Worm (Caenorhabditis elegans) whole organism, late embryonic: ENCODE data around the gene T12D8.5.
A peak's percentile ranks its signal among the peaks of the same experiment; 100 is the strongest.

ENCODE experiments used
- F13H6.1 ChIP-seq: sonication (generic microtip); optimal IDR thresholded peaks from 2 replicates; lab custom pipeline; 2016; ENCODE audit warnings: missing genetic modification characterization, missing compliant biosample characterization
- T23F11.4 ChIP-seq: fragments of 200-800 bp; sonication (Bioruptor generic); optimal IDR thresholded peaks from 2 replicates; lab custom pipeline; 2018; ENCODE audit warnings: mild to moderate bottlenecking, missing genetic modification characterization, missing compliant biosample characterization
- ceh-19 ChIP-seq: fragments of 200-800 bp; sonication (Bioruptor generic); optimal IDR thresholded peaks from 2 replicates; lab custom pipeline; 2018; ENCODE audit warnings: mild to moderate bottlenecking, missing genetic modification characterization, missing compliant biosample characterization
- ceh-48 ChIP-seq: sonication (generic microtip); optimal IDR thresholded peaks from 2 replicates; lab custom pipeline; 2016; ENCODE audit warnings: missing genetic modification characterization, inconsistent platforms, missing compliant biosample characterization
- ceh-6 ChIP-seq: fragments of 200-800 bp; sonication (Bioruptor generic); optimal IDR thresholded peaks from 2 replicates; lab custom pipeline; 2018; ENCODE audit warnings: mild to moderate bottlenecking, missing genetic modification characterization, missing compliant biosample characterization
- ceh-9 ChIP-seq: sonication (generic microtip); optimal IDR thresholded peaks from 2 replicates; lab custom pipeline; 2016; ENCODE audit warnings: mild to moderate bottlenecking, missing genetic modification characterization, inconsistent platforms, missing compliant biosample characterization
- dve-1 ChIP-seq: sonication (generic microtip); optimal IDR thresholded peaks from 2 replicates; lab custom pipeline; 2017; ENCODE audit warnings: antibody characterized with exemption, mild to moderate bottlenecking, missing genetic modification characterization, missing compliant biosample characterization
- elt-2 ChIP-seq: sonication (generic microtip); optimal IDR thresholded peaks from 2 replicates; lab custom pipeline; 2016; ENCODE audit warnings: missing genetic modification reagents, missing genetic modification characterization, missing compliant biosample characterization
- ets-4 ChIP-seq: sonication (generic microtip); optimal IDR thresholded peaks from 2 replicates; lab custom pipeline; 2016; ENCODE audit warnings: missing genetic modification characterization, missing compliant biosample characterization
- eyg-1 ChIP-seq: sonication (generic microtip); optimal IDR thresholded peaks from 2 replicates; lab custom pipeline; 2016; ENCODE audit warnings: missing genotype, missing genetic modification characterization, missing compliant biosample characterization
- fkh-10 ChIP-seq: fragments of 150-350 bp; optimal IDR thresholded peaks from 2 replicates; lab custom pipeline; 2014; ENCODE audit warnings: missing biosample characterization, missing genetic modification reagents, missing genetic modification characterization
- hlh-15 ChIP-seq: sonication (generic microtip); optimal IDR thresholded peaks from 2 replicates; lab custom pipeline; 2016; ENCODE audit warnings: missing genetic modification characterization, missing compliant biosample characterization
- hlh-8 ChIP-seq: sonication (generic microtip); optimal IDR thresholded peaks from 2 replicates; lab custom pipeline; 2016; ENCODE audit warnings: missing genotype, missing genetic modification characterization, missing compliant biosample characterization
- lim-6 ChIP-seq: sonication (generic microtip); optimal IDR thresholded peaks from 2 replicates; lab custom pipeline; 2016; ENCODE audit warnings: missing genetic modification characterization, missing compliant biosample characterization
- mec-3 ChIP-seq: sonication (generic microtip); optimal IDR thresholded peaks from 2 replicates; lab custom pipeline; 2016; ENCODE audit warnings: borderline replicate concordance, missing genetic modification characterization, missing compliant biosample characterization
- nfya-1 ChIP-seq: sonication (generic microtip); optimal IDR thresholded peaks from 2 replicates; lab custom pipeline; 2017; ENCODE audit warnings: missing genetic modification characterization, mild to moderate bottlenecking, missing compliant biosample characterization, antibody characterized with exemption, moderate library complexity
- nhr-11 ChIP-seq: fragments of 150-350 bp; optimal IDR thresholded peaks from 2 replicates; lab custom pipeline; 2014; ENCODE audit warnings: missing biosample characterization, missing genetic modification characterization
- nhr-232 ChIP-seq: sonication (generic microtip); optimal IDR thresholded peaks from 2 replicates; lab custom pipeline; 2016; ENCODE audit warnings: missing genetic modification characterization, missing compliant biosample characterization
- npax-4 ChIP-seq: sonication (generic microtip); optimal IDR thresholded peaks from 2 replicates; lab custom pipeline; 2016; ENCODE audit warnings: missing genetic modification characterization, missing compliant biosample characterization
- odd-2 ChIP-seq: sonication (generic microtip); optimal IDR thresholded peaks from 2 replicates; lab custom pipeline; 2017; ENCODE audit warnings: antibody characterized with exemption, mild to moderate bottlenecking, missing genetic modification characterization, missing compliant biosample characterization
- pag-3 ChIP-seq: sonication (generic microtip); optimal IDR thresholded peaks from 2 replicates; lab custom pipeline; 2016; ENCODE audit warnings: missing compliant biosample characterization, missing genetic modification characterization, borderline replicate concordance
- pha-2 ChIP-seq: sonication (generic microtip); optimal IDR thresholded peaks from 2 replicates; lab custom pipeline; 2017; ENCODE audit warnings: mild to moderate bottlenecking, missing genetic modification characterization, missing compliant biosample characterization
- rnt-1 ChIP-seq: sonication (generic microtip); optimal IDR thresholded peaks from 2 replicates; lab custom pipeline; 2016; ENCODE audit warnings: missing genetic modification characterization, missing compliant biosample characterization
- sox-4 ChIP-seq: sonication (generic microtip); optimal IDR thresholded peaks from 2 replicates; lab custom pipeline; 2017; ENCODE audit warnings: mild to moderate bottlenecking, missing genetic modification characterization, inconsistent platforms, missing compliant biosample characterization
- syd-9 ChIP-seq: sonication (generic microtip); optimal IDR thresholded peaks from 2 replicates; lab custom pipeline; 2016; ENCODE audit warnings: mild to moderate bottlenecking, missing genetic modification characterization, moderate library complexity, missing compliant biosample characterization
- tbx-2 ChIP-seq: sonication (generic microtip); optimal IDR thresholded peaks from 2 replicates; lab custom pipeline; 2016; ENCODE audit warnings: missing genetic modification characterization, missing compliant biosample characterization
- tbx-7 ChIP-seq: sonication (generic microtip); optimal IDR thresholded peaks from 2 replicates; lab custom pipeline; 2016; ENCODE audit warnings: missing genotype, missing genetic modification characterization, missing compliant biosample characterization
- ttx-3 ChIP-seq: sonication (generic microtip); optimal IDR thresholded peaks from 2 replicates; lab custom pipeline; 2016; ENCODE audit warnings: missing genetic modification reagents, missing genetic modification characterization, missing compliant biosample characterization
- unc-3 ChIP-seq, 2 experiments: fragments of 200-800 bp in 1 of 2; sonication (Bioruptor generic) in 1 of 2; sonication (generic microtip) in 1 of 2; conservative IDR thresholded peaks in 1 of 2; optimal IDR thresholded peaks in 1 of 2; 2 replicates each; pipeline versions ENCODE4 v1.3.6 to Lab custom; 2016 to 2022; ENCODE audit warnings: missing compliant biosample characterization in 2 of 2, missing genetic modification characterization in 2 of 2, missing genetic modification reagents in 1 of 2
- unc-42 ChIP-seq: sonication (generic microtip); optimal IDR thresholded peaks from 2 replicates; lab custom pipeline; 2016; ENCODE audit warnings: missing genotype, missing genetic modification characterization, missing compliant biosample characterization
- ztf-16 ChIP-seq: sonication (generic microtip); optimal IDR thresholded peaks from 2 replicates; lab custom pipeline; 2017; ENCODE audit warnings: missing genetic modification characterization, missing compliant biosample characterization

T12D8.5 gene

DNA sequence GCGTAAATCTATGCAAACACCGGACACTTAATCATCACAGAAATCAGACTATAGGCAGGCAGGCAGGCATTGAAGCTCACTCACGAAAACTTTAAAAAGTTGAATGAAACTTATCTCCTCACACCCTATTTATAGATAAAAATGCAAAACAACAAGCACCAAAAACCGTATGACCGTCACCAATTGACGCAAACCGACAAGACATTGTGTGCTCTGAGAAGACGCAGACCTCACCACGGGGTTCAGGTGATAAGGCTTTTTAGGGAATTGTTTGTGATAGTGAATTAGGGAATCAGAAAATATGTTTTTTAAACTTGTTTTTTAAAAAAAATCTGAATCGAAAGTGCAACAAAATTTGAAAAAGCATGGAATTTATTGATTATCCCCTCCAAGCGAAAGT, at the start of gene T12D8.5:
Gene T12D8.5, minus strand, starts transcription at position 95 of the 400 bp plus-strand sequence.
- TF ChIP-seq tbx-2 (no peak), elt-2 (tag; lab: Kevin White, UChicago) (peak; percentile 85)

DNA sequence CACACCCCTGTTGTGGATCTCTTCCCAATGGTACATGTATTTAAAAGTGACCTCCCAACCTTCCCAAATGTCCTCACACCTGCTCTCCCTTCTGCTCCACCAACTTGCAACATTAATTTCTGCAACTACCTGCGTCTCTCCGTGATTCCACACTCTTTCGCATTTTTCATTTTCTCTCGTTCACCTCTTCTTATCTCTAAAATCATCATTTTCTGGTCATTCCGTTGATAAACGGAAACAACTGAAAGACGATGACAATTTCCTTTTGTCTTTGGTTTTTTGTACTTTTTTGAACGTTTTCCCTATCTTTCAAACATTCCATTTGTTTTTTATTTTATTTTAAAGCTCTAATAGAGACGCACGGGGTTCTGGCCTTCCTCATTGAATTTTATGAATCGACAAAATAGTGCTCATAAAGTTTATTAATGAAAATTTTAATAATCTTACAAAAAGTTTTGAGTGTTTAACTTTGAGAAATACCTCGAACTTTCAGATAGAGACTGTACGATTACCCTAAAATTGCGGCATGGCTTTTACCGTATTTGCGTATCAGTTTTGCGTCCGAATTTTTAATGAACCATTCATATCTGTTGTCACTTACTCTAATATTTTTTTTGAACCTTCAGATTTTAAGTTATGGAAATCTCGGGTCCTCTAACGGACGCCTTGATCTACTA, 46.2 kb upstream of the T12D8.5 start, which contains the start of gene aqp-11:
Gene aqp-11, plus strand, starts transcription at position 627 of the 677 bp plus-strand sequence.
- TF ChIP-seq ceh-6 (GFP tag; lab: Kevin White, UChicago) = no peak
- no peak for TF ChIP-seq npax-4
- no peak for TF ChIP-seq syd-9 (tag; lab: Kevin White, UChicago)
- no peak for TF ChIP-seq sox-4 (tag; lab: Kevin White, UChicago)
- no peak for TF ChIP-seq ceh-48 (tag; lab: Kevin White, UChicago)
- TF ChIP-seq F13H6.1 (tag; lab: Kevin White, UChicago) = no peak
- TF ChIP-seq unc-42 (tag; lab: Kevin White, UChicago) = no peak
- TF ChIP-seq dve-1 = no peak
- TF ChIP-seq unc-3 (GFP tag; conservative IDR thresholded peaks at IDR 0.05; lab: Robert Waterston, UW) = no peak
- TF ChIP-seq unc-3 (tag; optimal IDR thresholded peaks at IDR 0.05; lab: Kevin White, UChicago) = no peak
- TF ChIP-seq elt-2 (tag; lab: Kevin White, UChicago) = peak; percentile 30
- TF ChIP-seq nfya-1 (tag; lab: Kevin White, UChicago) = no peak
- TF ChIP-seq ceh-19 = no peak
- no peak for TF ChIP-seq nhr-232 (tag; lab: Kevin White, UChicago)
- peak; percentile 5 for TF ChIP-seq tbx-2
- TF ChIP-seq nhr-11 (tag; lab: Kevin White, UChicago) = no peak
- no peak for TF ChIP-seq mec-3
- TF ChIP-seq, all 69 proteins: peak for 2

DNA sequence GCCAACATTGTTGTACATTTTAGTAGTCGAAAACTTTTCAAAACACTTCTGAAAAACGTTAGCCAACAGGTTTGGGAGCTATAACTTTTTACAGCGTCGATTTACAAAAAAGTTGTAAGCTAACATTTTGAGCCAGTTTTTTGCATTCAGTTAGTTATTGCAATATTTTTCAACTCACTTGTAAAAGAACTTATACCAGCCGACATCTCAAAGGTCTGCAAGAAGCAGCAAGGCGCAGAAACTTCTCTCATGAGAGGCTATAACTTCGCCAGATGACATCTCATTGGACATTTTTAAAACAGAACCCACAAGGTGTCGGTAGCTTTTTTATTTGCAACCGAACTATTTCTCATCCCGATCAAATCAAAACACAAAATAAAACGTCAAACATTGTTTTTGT, 42.9 kb upstream of the T12D8.5 start:
- TF ChIP-seq ceh-6 (GFP tag; lab: Kevin White, UChicago) (no peak), fkh-10 (GFP tag; lab: Kevin White, UChicago) (no peak), hlh-8 (no peak), ztf-16 (tag; lab: Kevin White, UChicago) (no peak), nhr-232 (tag; lab: Kevin White, UChicago) (no peak), ceh-19 (no peak), eyg-1 (no peak), mec-3 (no peak), syd-9 (tag; lab: Kevin White, UChicago) (no peak)

DNA sequence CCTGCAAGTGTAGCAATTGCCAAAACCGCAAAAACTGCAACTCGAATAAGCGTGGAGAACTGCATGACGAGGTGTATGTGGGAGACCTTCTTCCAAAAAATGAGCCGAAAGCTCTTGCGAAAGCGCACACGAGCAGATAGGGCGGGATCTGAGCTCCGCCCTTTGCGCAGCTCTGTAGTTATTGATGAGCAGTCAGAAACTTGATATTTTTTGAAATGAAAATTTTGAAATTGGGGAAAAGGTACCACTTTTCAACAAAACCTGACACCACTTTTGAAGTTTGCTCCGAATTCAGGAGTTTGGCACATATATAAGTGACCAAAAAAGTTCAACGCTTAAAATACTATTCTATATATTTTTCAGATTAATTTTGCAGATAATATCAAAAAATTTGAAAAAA, 41.2 kb upstream of the T12D8.5 start, which contains the start of gene flp-15:
Gene flp-15, minus strand, starts transcription at position 101 of the 400 bp plus-strand sequence.
- TF ChIP-seq T23F11.4 (GFP tag; lab: Kevin White, UChicago) = no peak

DNA sequence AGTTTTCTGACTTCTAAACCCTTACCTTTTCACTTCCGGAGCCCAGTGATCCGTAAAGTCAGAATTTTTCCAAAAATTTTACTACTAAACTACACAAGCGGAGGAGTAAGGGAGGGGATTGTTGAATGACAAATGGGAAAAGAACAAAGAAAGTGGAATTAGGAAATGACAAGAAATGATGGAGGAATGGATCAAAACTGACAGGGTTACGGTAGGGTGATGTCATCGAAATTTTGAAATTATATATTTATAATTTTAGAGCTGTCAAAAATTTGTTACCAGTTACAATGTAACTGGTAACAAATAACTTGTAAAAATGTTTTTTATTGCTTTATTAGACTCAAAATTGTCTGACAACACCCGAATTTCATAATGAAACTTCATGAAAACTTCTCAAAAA, 39.8 kb upstream of the T12D8.5 start:
- TF ChIP-seq pag-3 (tag; lab: Kevin White, UChicago) = no peak
- no peak for TF ChIP-seq tbx-7 (tag; lab: Kevin White, UChicago)
- no peak for TF ChIP-seq ceh-9
- TF ChIP-seq tbx-2 = no peak
- no peak for TF ChIP-seq hlh-15 (tag; lab: Kevin White, UChicago)
- TF ChIP-seq ets-4 (tag; lab: Kevin White, UChicago) = no peak
- no peak for TF ChIP-seq lim-6 (tag; lab: Kevin White, UChicago)
- TF ChIP-seq rnt-1 (tag; lab: Kevin White, UChicago) = no peak
- no peak for TF ChIP-seq odd-2 (tag; lab: Kevin White, UChicago)
- no peak for TF ChIP-seq eyg-1
- TF ChIP-seq npax-4 = no peak
- no peak for TF ChIP-seq pha-2 (tag; lab: Kevin White, UChicago)
- no peak for TF ChIP-seq ttx-3
